Worm (Caenorhabditis elegans): ENCODE results near the gene tmem-131.

DNA sequence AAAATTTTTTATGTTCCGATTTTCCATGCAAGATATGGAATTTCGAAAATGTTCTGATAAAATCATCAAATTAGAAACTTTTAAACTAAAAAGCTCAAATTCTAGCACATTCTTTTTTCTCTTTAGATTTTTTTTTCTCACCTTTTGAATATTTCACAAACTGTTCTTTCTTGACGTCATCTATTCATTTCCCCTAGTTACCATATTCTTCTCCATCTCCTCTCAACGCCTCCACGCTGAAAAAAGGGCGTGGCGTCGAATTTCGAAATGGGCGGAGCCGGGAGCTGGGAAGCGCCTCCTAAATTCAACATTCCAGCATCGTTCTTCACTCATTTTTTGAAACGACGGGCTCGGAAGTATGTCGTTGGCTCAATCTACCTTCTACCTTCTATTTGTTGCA is 44.2 kb upstream of the tmem-131 start, which contains the start of gene nlp-43:
- TF ChIP-seq ama-1 (optimal IDR thresholded peaks at IDR 0.05) (no peak), flt-1 (GFP tag; IDR thresholded peaks at IDR 0.05) (no peak), hmg-4 (GFP tag; optimal IDR thresholded peaks at IDR 0.05) (no peak), F13C5.2 (tag; optimal IDR thresholded peaks at IDR 0.05) (no peak), ceh-36 (tag; optimal IDR thresholded peaks at IDR 0.05) (no peak), sea-1 (GFP tag; conservative IDR thresholded peaks at IDR 0.05) (no peak), tbx-37 (GFP tag; conservative IDR thresholded peaks at IDR 0.05) (no peak), scrt-1 (GFP tag; IDR thresholded peaks at IDR 0.05) (no peak), hnd-1 (tag; optimal IDR thresholded peaks at IDR 0.05) (no peak), B0310.2 (tag; optimal IDR thresholded peaks at IDR 0.05) (no peak), ceh-13 (GFP tag; optimal IDR thresholded peaks at IDR 0.05) (no peak), hmbx-1 (tag; optimal IDR thresholded peaks at IDR 0.05) (no peak), tbx-11 (GFP tag; IDR thresholded peaks at IDR 0.05) (no peak)
